Fruit fly (Drosophila melanogaster): ENCODE results near the gene CG31088.

Gene CG31088

dm6 chr3R:15934952-15935351 is 15.8 kb downstream of the CG31088 start, which contains the start of gene Sap47 (continued):
- TF ChIP-seq CG12744 (GFP tag; optimal IDR thresholded peaks at IDR 0.05) (no peak), Xrp1 (GFP tag; IDR thresholded peaks at IDR 0.05) (no peak; the same call in 1 of the 2 replicates), CG2116 (GFP tag; optimal IDR thresholded peaks at IDR 0.05) (peak; percentile 70), CG13123 (GFP tag; optimal IDR thresholded peaks at IDR 0.05) (no peak), CG6175 (GFP tag; IDR thresholded peaks at IDR 0.05) (no peak), CG9215 (GFP tag; IDR thresholded peaks at IDR 0.05) (no peak), Doc2 (GFP tag; IDR thresholded peaks at IDR 0.05) (no peak), CG31365 (tag; optimal IDR thresholded peaks at IDR 0.05) (no peak), Eip74EF (GFP tag; optimal IDR thresholded peaks at IDR 0.05) (no peak), Usf (GFP tag; optimal IDR thresholded peaks at IDR 0.05) (no peak), B-H1 (GFP tag; IDR thresholded peaks at IDR 0.05) (no peak), fu2 (GFP tag; optimal IDR thresholded peaks at IDR 0.05) (no peak), CG31224 (GFP tag; IDR thresholded peaks at IDR 0.05) (no peak), sob (GFP tag; IDR thresholded peaks at IDR 0.05) (no peak), CG9727 (GFP tag; optimal IDR thresholded peaks at IDR 0.05) (no peak), onecut (GFP tag; IDR thresholded peaks at IDR 0.05) (peak; percentile 80), CG7928 (GFP tag; optimal IDR thresholded peaks at IDR 0.05) (no peak), CG2199 (GFP tag; IDR thresholded peaks at IDR 0.05) (0 out of 3 replicates have a peak, but pooled peaks have one; percentile 11), Nf-YC (tag; optimal IDR thresholded peaks at IDR 0.05) (peak; percentile 23), cas (GFP tag; IDR thresholded peaks at IDR 0.05) (no peak), al (GFP tag; IDR thresholded peaks at IDR 0.05) (no peak), Max (GFP tag; optimal IDR thresholded peaks at IDR 0.05) (no peak), CG1647 (GFP tag; optimal IDR thresholded peaks at IDR 0.05) (no peak), CG1602 (GFP tag; optimal IDR thresholded peaks at IDR 0.05) (no peak), CG8281 (tag; optimal IDR thresholded peaks at IDR 0.05) (no peak), NC2β (GFP tag; optimal IDR thresholded peaks at IDR 0.05) (no peak), Sry-β (GFP tag; optimal IDR thresholded peaks at IDR 0.05) (peak; percentile 68), CG18764 (GFP tag; optimal IDR thresholded peaks at IDR 0.05) (no peak), CG43689 (GFP tag; IDR thresholded peaks at IDR 0.05) (no peak), MESR4 (GFP tag; optimal IDR thresholded peaks at IDR 0.05) (peak; percentile 66), Atf3 (GFP tag; optimal IDR thresholded peaks at IDR 0.05) (no peak), Oaz (GFP tag; IDR thresholded peaks at IDR 0.05) (no peak), CG14965 (GFP tag; optimal IDR thresholded peaks at IDR 0.05; ENCODE audit: borderline replicate concordance) (no peak), zen (tag; optimal IDR thresholded peaks at IDR 0.05) (peak; percentile 12), Sry-δ (GFP tag; optimal IDR thresholded peaks at IDR 0.05) (peak; percentile 80), zen2 (GFP tag; IDR thresholded peaks at IDR 0.05; ENCODE audit: partially characterized antibody) (peak; percentile 79), Drgx (GFP tag; IDR thresholded peaks at IDR 0.05) (no peak), CG15479 (GFP tag; optimal IDR thresholded peaks at IDR 0.05) (peak; percentile 34), oc (tag; optimal IDR thresholded peaks at IDR 0.05) (no peak)

- peak; percentile 96 for TF ChIP-seq Dref (GFP tag; IDR thresholded peaks at IDR 0.05)
- peak; percentile 87 for TF ChIP-seq Scr (GFP tag; IDR thresholded peaks at IDR 0.05; ENCODE audit: partially characterized antibody)
- peak; percentile 87 for TF ChIP-seq chinmo (GFP tag; IDR thresholded peaks at IDR 0.05; ENCODE audit: partially characterized antibody)
- TF ChIP-seq dm (GFP tag; optimal IDR thresholded peaks at IDR 0.05) = peak; percentile 3
- TF ChIP-seq fd64A (GFP tag; optimal IDR thresholded peaks at IDR 0.05) = no peak
- peak; percentile 97 for TF ChIP-seq CG3995 (GFP tag; optimal IDR thresholded peaks at IDR 0.05)
- peak; percentile 72 for TF ChIP-seq Med (GFP tag)
- TF ChIP-seq BEAF-32 (GFP tag; optimal IDR thresholded peaks at IDR 0.05) = peak; percentile 81
- no peak for TF ChIP-seq CG5245 (GFP tag; optimal IDR thresholded peaks at IDR 0.05)
- peak; percentile 26 for TF ChIP-seq kni (GFP tag; optimal IDR thresholded peaks at IDR 0.05)
- peak; percentile 15 for TF ChIP-seq CG14710 (tag; optimal IDR thresholded peaks at IDR 0.05)
- TF ChIP-seq mld (GFP tag; IDR thresholded peaks at IDR 0.05; ENCODE audit: partially characterized antibody) = peak; percentile 66; the same call in 2 of the 3 replicates
- TF ChIP-seq CG14860 (GFP tag; IDR thresholded peaks at IDR 0.05; ENCODE audit: partially characterized antibody) = peak; percentile 92
- TF ChIP-seq C15 (GFP tag; IDR thresholded peaks at IDR 0.05) = no peak
Measured at dm6 chr3R:15933609-15934232, 17.0 kb downstream of the CG31088 start, which contains the start of the genes CG5478 and blp. Gene CG5478, minus strand, starts transcription at chr3R:15933734. Gene blp, plus strand, starts transcription at chr3R:15933847.
